Fruit fly (Drosophila melanogaster) whole organism, embryonic: ENCODE data around the gene Cys.

Source experiments
- Bdp1 ChIP-seq: fragments of 200-800 bp; sonication (Bioruptor generic); optimal IDR thresholded peaks from 3 replicates; lab custom pipeline; 2016; ENCODE audit warnings: missing biosample characterization, missing genetic modification characterization
- CG10654 ChIP-seq: fragments of 200-800 bp; sonication (Bioruptor generic); optimal IDR thresholded peaks from 2 replicates; lab custom pipeline; 2016; ENCODE audit warnings: missing biosample characterization, missing genetic modification characterization
- CG11456 ChIP-seq: fragments of 200-800 bp; sonication (Bioruptor generic); IDR thresholded peaks from 3 replicates; pipeline ENCODE4 v1.3.6; 2022; ENCODE audit warnings: missing biosample characterization, missing genetic modification characterization
- CG12104 ChIP-seq: fragments of 200-800 bp; sonication (Bioruptor generic); optimal IDR thresholded peaks from 3 replicates; lab custom pipeline; 2016; ENCODE audit warnings: missing biosample characterization, missing genetic modification characterization
- CG15696 ChIP-seq: fragments of 200-800 bp; sonication (Bioruptor generic); optimal IDR thresholded peaks from 2 replicates; lab custom pipeline; 2019; ENCODE audit warnings: missing biosample characterization, mild to moderate bottlenecking, missing genetic modification characterization, moderate library complexity
- CG1603 ChIP-seq: fragments of 200-800 bp; sonication (Bioruptor generic); optimal IDR thresholded peaks from 2 replicates; lab custom pipeline; 2019; ENCODE audit warnings: missing biosample characterization, mild to moderate bottlenecking, missing genetic modification characterization, moderate library complexity
- CG17385 ChIP-seq: fragments of 200-800 bp; sonication (Bioruptor generic); optimal IDR thresholded peaks from 3 replicates; lab custom pipeline; 2018; ENCODE audit warnings: missing biosample characterization, mild to moderate bottlenecking, missing genetic modification characterization
- CG1792 ChIP-seq: fragments of 200-800 bp; sonication (Bioruptor generic); optimal IDR thresholded peaks from 2 replicates; lab custom pipeline; 2016; ENCODE audit warnings: missing biosample characterization, missing genetic modification characterization
- CG18262 ChIP-seq: fragments of 200-800 bp; optimal IDR thresholded peaks from 3 replicates; lab custom pipeline; 2019; ENCODE audit warnings: missing biosample characterization, mild to moderate bottlenecking, missing genetic modification characterization, moderate library complexity
- CG18764 ChIP-seq: fragments of 200-800 bp; sonication (Bioruptor generic); optimal IDR thresholded peaks from 3 replicates; lab custom pipeline; 2016; ENCODE audit warnings: missing biosample characterization, missing genetic modification characterization
- CG2116 ChIP-seq: fragments of 200-800 bp; sonication (Bioruptor generic); optimal IDR thresholded peaks from 3 replicates; lab custom pipeline; 2018; ENCODE audit warnings: missing biosample characterization, mild to moderate bottlenecking, missing genetic modification characterization
- CG2199 ChIP-seq: fragments of 200-800 bp; sonication (Bioruptor generic); IDR thresholded peaks from 3 replicates; pipeline ENCODE4 v1.3.6; 2022; ENCODE audit warnings: missing biosample characterization, missing genetic modification characterization
- CG30020 ChIP-seq: fragments of 200-800 bp; optimal IDR thresholded peaks from 2 replicates; lab custom pipeline; 2019; ENCODE audit warnings: missing biosample characterization, mild to moderate bottlenecking, missing genetic modification characterization, moderate library complexity
- CG32532 ChIP-seq: fragments of 200-800 bp; sonication (Bioruptor generic); IDR thresholded peaks from 2 replicates; pipeline ENCODE4 v1.3.6; 2022; ENCODE audit warnings: missing biosample characterization, missing genetic modification characterization
- CG32772 ChIP-seq: fragments of 200-800 bp; sonication (Bioruptor generic); IDR thresholded peaks from 2 replicates; pipeline ENCODE4 v1.3.6; 2022; ENCODE audit warnings: missing biosample characterization, missing genetic modification characterization
- CG3726 ChIP-seq: fragments of 200-800 bp; sonication (Bioruptor generic); IDR thresholded peaks from 3 replicates; pipeline ENCODE4, ENCODE4 v1.3.6; 2022; ENCODE audit warnings: missing biosample characterization, missing genetic modification characterization
- CG42726 ChIP-seq: fragments of 200-800 bp; sonication (Bioruptor generic); IDR thresholded peaks from 2 replicates; pipeline ENCODE4 v1.3.6; 2022; ENCODE audit warnings: missing biosample characterization, missing genetic modification characterization; ENCODE audit not compliant: partially characterized antibody
- CG4424 ChIP-seq: fragments of 200-800 bp; sonication (Bioruptor generic); optimal IDR thresholded peaks from 3 replicates; lab custom pipeline; 2016; ENCODE audit warnings: missing biosample characterization, missing genetic modification characterization
- CG4707 ChIP-seq: fragments of 200-800 bp; sonication (Bioruptor generic); optimal IDR thresholded peaks from 2 replicates; lab custom pipeline; 2018; ENCODE audit warnings: missing biosample characterization, mild to moderate bottlenecking, missing genetic modification characterization, moderate library complexity
- CG4730 ChIP-seq: fragments of 200-800 bp; sonication (Bioruptor generic); IDR thresholded peaks from 2 replicates; pipeline ENCODE4 v1.3.6; 2022; ENCODE audit warnings: missing biosample characterization, missing genetic modification characterization
- CG6689 ChIP-seq: fragments of 200-800 bp; sonication (Bioruptor generic); IDR thresholded peaks from 2 replicates; pipeline ENCODE4 v1.3.6; 2022; ENCODE audit warnings: missing biosample characterization, missing genetic modification characterization
- CG7271 ChIP-seq: fragments of 200-800 bp; sonication (Bioruptor generic); optimal IDR thresholded peaks from 2 replicates; lab custom pipeline; 2018; ENCODE audit warnings: missing biosample characterization, mild to moderate bottlenecking, missing genetic modification characterization, moderate library complexity
- CG7556 ChIP-seq: fragments of 200-800 bp; sonication (Bioruptor generic); optimal IDR thresholded peaks from 2 replicates; lab custom pipeline; 2017; ENCODE audit warnings: missing biosample characterization, mild to moderate bottlenecking, missing genetic modification characterization
- CG7786 ChIP-seq: fragments of 200-800 bp; sonication (Bioruptor generic); optimal IDR thresholded peaks from 2 replicates; lab custom pipeline; 2016; ENCODE audit warnings: missing biosample characterization, missing genetic modification characterization
- Dip2 ChIP-seq: fragments of 200-800 bp; sonication (Bioruptor generic); IDR thresholded peaks from 2 replicates; pipeline ENCODE4 v1.3.6; 2022; ENCODE audit warnings: missing biosample characterization, missing genetic modification characterization
- Dp ChIP-seq: fragments of 200-800 bp; sonication (Bioruptor generic); optimal IDR thresholded peaks from 2 replicates; lab custom pipeline; 2018; ENCODE audit warnings: missing biosample characterization, mild to moderate bottlenecking, missing genetic modification characterization, moderate library complexity
- Drgx ChIP-seq: fragments of 200-800 bp; sonication (Bioruptor generic); IDR thresholded peaks from 2 replicates; pipeline ENCODE4 v1.3.6; 2022; ENCODE audit warnings: missing biosample characterization, missing genetic modification characterization
- E2f1 ChIP-seq: fragments of 200-800 bp; sonication (Bioruptor generic); IDR thresholded peaks from 2 replicates; pipeline ENCODE4 v1.3.6; 2022; ENCODE audit warnings: missing biosample characterization, missing genetic modification characterization
- Eip74EF ChIP-seq, 2 experiments: fragments of 200-800 bp in 1 of 2; fragments of >200 bp in 1 of 2; sonication (Bioruptor generic) in 1 of 2; optimal IDR thresholded peaks; 2 replicates each; lab custom pipeline; 2017 to 2019; ENCODE audit warnings: missing biosample characterization in 2 of 2, missing genetic modification characterization in 2 of 2, mild to moderate bottlenecking in 1 of 2, moderate library complexity in 1 of 2
- Fer1 ChIP-seq: fragments of 200-800 bp; sonication (Bioruptor generic); optimal IDR thresholded peaks from 2 replicates; lab custom pipeline; 2017; ENCODE audit warnings: missing biosample characterization, mild to moderate bottlenecking, missing genetic modification characterization
- Gug ChIP-seq: fragments of 200-800 bp; sonication (Bioruptor generic); IDR thresholded peaks from 4 replicates; pipeline ENCODE4 v1.3.6; 2022; ENCODE audit warnings: missing biosample characterization, missing genetic modification characterization
- Hey ChIP-seq: fragments of 200-800 bp; sonication (Bioruptor generic); optimal IDR thresholded peaks from 3 replicates; lab custom pipeline; 2018; ENCODE audit warnings: missing biosample characterization, mild to moderate bottlenecking, missing genetic modification characterization
- Hmr ChIP-seq: fragments of 200-800 bp; sonication (Bioruptor generic); optimal IDR thresholded peaks from 3 replicates; lab custom pipeline; 2017; ENCODE audit warnings: mild to moderate bottlenecking, missing biosample characterization, missing genetic modification reagents, missing genetic modification characterization
- Lim3 ChIP-seq: fragments of 200-800 bp; sonication (Bioruptor generic); IDR thresholded peaks from 2 replicates; pipeline ENCODE4 v1.3.6; 2022; ENCODE audit warnings: missing biosample characterization, missing genetic modification characterization
- Scr ChIP-seq: fragments of 200-800 bp; sonication (Bioruptor generic); IDR thresholded peaks from 2 replicates; pipeline ENCODE4 v1.3.6; 2022; ENCODE audit warnings: missing biosample characterization, missing genetic modification characterization; ENCODE audit not compliant: partially characterized antibody
- Six4 ChIP-seq: fragments of 200-800 bp; sonication (Bioruptor generic); optimal IDR thresholded peaks from 2 replicates; lab custom pipeline; 2016; ENCODE audit warnings: missing biosample characterization, missing genetic modification characterization
- Sox102F ChIP-seq: fragments of 200-800 bp; sonication (Bioruptor generic); optimal IDR thresholded peaks from 2 replicates; lab custom pipeline; 2018; ENCODE audit warnings: missing biosample characterization, mild to moderate bottlenecking, missing genetic modification characterization, moderate library complexity
- ase ChIP-seq: fragments of 200-800 bp; sonication (Bioruptor generic); IDR thresholded peaks from 3 replicates; pipeline ENCODE4 v1.3.6; 2022; ENCODE audit warnings: missing biosample characterization, missing genetic modification characterization
- bab2 ChIP-seq: fragments of 200-800 bp; sonication (Bioruptor generic); optimal IDR thresholded peaks from 2 replicates; lab custom pipeline; 2016; ENCODE audit warnings: missing biosample characterization, missing genetic modification characterization
- crol ChIP-seq: fragments of 200-800 bp; sonication (Bioruptor generic); IDR thresholded peaks from 2 replicates; pipeline ENCODE4 v1.3.6; 2022; ENCODE audit warnings: missing biosample characterization, missing genetic modification characterization
- dati ChIP-seq: fragments of 200-800 bp; sonication (Bioruptor generic); IDR thresholded peaks from 2 replicates; pipeline ENCODE4 v1.3.6; 2022; ENCODE audit warnings: missing biosample characterization, missing genetic modification characterization
- esg ChIP-seq: fragments of 200-800 bp; sonication (Bioruptor generic); conservative IDR thresholded peaks from 2 replicates; pipeline ENCODE4 v1.3.6; 2022; ENCODE audit warnings: missing biosample characterization, missing genetic modification characterization
- nerfin-1 ChIP-seq: fragments of 200-800 bp; sonication (Bioruptor generic); optimal IDR thresholded peaks from 3 replicates; lab custom pipeline; 2019; ENCODE audit warnings: missing biosample characterization, mild to moderate bottlenecking, missing genetic modification characterization, moderate library complexity
- oc ChIP-seq: fragments of 200-800 bp; sonication (Bioruptor generic); optimal IDR thresholded peaks from 2 replicates; lab custom pipeline; 2018; ENCODE audit warnings: missing biosample characterization, mild to moderate bottlenecking, missing genetic modification characterization, moderate library complexity
- otp ChIP-seq: fragments of 200-800 bp; sonication (Bioruptor generic); IDR thresholded peaks from 3 replicates; pipeline ENCODE4, ENCODE4 v1.3.6; 2022; ENCODE audit warnings: missing biosample characterization, missing genetic modification characterization
- schlank ChIP-seq: fragments of 200-800 bp; sonication (Bioruptor generic); optimal IDR thresholded peaks from 2 replicates; lab custom pipeline; 2018; ENCODE audit warnings: missing biosample characterization, mild to moderate bottlenecking, missing genetic modification characterization
- slp2 ChIP-seq: fragments of 200-800 bp; sonication (Bioruptor generic); optimal IDR thresholded peaks from 2 replicates; lab custom pipeline; 2016; ENCODE audit warnings: missing biosample characterization, missing genetic modification characterization
- sna ChIP-seq: fragments of 200-800 bp; sonication (Bioruptor generic); IDR thresholded peaks from 2 replicates; pipeline ENCODE4 v1.3.6; 2022; ENCODE audit warnings: missing biosample characterization, missing genetic modification characterization; ENCODE audit not compliant: partially characterized antibody
- stwl ChIP-seq: fragments of 200-800 bp; sonication (Bioruptor generic); optimal IDR thresholded peaks from 3 replicates; lab custom pipeline; 2018; ENCODE audit warnings: missing biosample characterization, mild to moderate bottlenecking, missing genetic modification characterization, moderate library complexity

The Cys gene

DNA sequence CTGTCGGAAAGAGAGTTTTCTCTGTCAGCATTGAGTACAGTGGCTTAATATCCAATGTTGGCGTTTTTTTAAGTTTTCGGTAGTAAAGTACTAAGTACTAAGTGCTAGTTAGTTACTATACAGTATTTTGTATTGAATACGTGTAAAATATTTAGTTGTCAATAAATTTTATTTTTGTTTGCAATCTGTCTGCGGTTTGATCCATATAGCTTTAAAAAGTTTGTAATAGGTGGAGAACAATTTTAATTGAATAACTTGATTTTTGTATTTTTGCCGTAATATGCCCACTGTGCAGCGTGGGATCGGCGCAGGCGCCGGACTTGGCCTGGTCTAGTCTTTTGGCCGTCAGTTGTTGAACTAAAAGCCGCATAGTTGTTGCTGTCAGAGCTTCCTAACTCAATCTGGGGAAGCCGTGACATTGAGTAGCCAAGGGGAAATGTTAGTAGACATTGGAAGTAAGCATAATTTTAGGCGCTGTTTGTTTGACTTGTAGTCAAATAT lies 11.0 kb downstream of the Cys start (continued):
- TF ChIP-seq CG32532 (peak; percentile 89), Lim3 (GFP tag; lab: Robert Waterston, UW) (peak; percentile 64), Eip74EF (GFP tag; optimal IDR thresholded peaks at IDR 0.05; lab: Kevin White, UChicago) (peak in 1 of 2 experiments; percentile 96), CG1792 (GFP tag; lab: Kevin White, UChicago) (peak; percentile 83), CG10654 (GFP tag; lab: Kevin White, UChicago) (peak; percentile 84), CG4424 (GFP tag; lab: Kevin White, UChicago) (peak; percentile 89), CG12104 (GFP tag; lab: Kevin White, UChicago) (peak; percentile 91), CG7556 (peak; percentile 97), CG30020 (tag; lab: Kevin White, UChicago) (peak; percentile 48), CG18764 (GFP tag; lab: Kevin White, UChicago) (peak; percentile 78), CG15696 (peak; percentile 55), Six4 (GFP tag; lab: Kevin White, UChicago) (peak; percentile 90), CG4730 (GFP tag; lab: Robert Waterston, UW) (peak; percentile 78), CG7786 (GFP tag; lab: Kevin White, UChicago) (peak; percentile 90), CG6689 (GFP tag; lab: Robert Waterston, UW) (peak; percentile 85), CG7271 (no peak), slp2 (GFP tag; lab: Kevin White, UChicago) (peak; percentile 83), Fer1 (GFP tag; lab: Kevin White, UChicago) (peak; percentile 97), Dip2 (GFP tag; lab: Robert Waterston, UW) (peak; percentile 57; the same call in 1 of the 2 replicates), CG11456 (GFP tag; lab: Robert Waterston, UW) (peak; percentile 83), oc (tag; lab: Kevin White, UChicago) (peak; percentile 88), schlank (tag; lab: Kevin White, UChicago) (peak; percentile 79), bab2 (GFP tag; lab: Kevin White, UChicago) (peak; percentile 75), stwl (tag; lab: Kevin White, UChicago) (no peak), CG2116 (GFP tag; lab: Kevin White, UChicago) (peak; percentile 60), CG3726 (peak; percentile 65; the same call in 2 of the 3 replicates), esg (GFP tag; lab: Robert Waterston, UW) (peak; percentile 82), CG1603 (tag; lab: Kevin White, UChicago) (peak; percentile 69), Drgx (GFP tag; lab: Robert Waterston, UW) (peak; percentile 79), CG18262 (tag; lab: Kevin White, UChicago) (peak; percentile 91), Bdp1 (GFP tag; lab: Kevin White, UChicago) (peak; percentile 69), CG4707 (GFP tag; lab: Kevin White, UChicago) (peak; percentile 86), nerfin-1 (tag; lab: Kevin White, UChicago) (peak; percentile 91), CG32772 (peak; percentile 71)

DNA sequence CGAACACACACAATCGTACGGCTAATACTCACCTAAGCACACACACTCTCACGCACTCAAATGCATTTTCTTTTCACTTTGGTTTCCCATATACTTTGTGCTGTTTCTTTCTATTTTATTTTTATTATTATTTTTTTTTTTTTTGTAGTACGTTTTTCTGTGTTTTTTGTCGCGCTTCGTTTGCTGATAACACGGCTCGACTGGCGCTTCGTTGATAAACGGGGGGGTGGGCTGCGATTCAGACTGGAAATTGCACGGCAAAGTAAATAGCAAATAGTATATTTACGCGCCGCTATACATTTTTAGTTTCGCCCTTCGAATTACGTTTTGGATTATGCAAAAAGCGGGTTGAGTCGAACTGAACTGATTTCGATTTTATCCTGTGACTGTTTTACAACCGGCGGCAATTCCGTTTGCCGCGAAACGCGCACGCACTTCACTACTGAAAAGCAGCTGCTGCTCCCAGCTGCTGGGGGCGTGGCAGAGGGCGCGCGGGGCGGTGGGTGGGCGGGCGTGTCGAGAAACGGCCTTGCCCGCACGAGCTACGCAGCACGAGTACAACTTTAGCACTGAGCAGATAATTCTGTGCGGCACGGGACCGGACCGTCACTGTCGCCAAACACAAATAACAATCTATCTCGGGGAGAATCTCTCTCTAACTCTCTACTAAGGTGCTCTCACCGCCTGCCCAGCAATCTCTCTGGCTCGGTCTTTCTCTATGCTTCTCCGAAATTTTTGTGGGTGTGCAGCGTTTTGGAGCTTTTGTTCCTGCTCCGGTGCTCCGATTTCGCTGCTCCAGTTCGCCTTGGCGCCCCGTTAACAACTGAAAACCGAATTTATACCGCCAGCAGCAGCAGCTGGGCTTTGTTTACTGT lies 11.7 kb downstream of the Cys start, which contains the start of gene Pde6:
TSS of gene Pde6 (minus strand) at position 825 of the 875 bp plus-strand sequence.
- TF ChIP-seq Sox102F (GFP tag; lab: Kevin White, UChicago), result no peak
- no peak for TF ChIP-seq CG17385 (GFP tag; lab: Kevin White, UChicago)
- TF ChIP-seq Scr (GFP tag; lab: Robert Waterston, UW), result 0 out of 2 replicates have a peak, but pooled peaks have one; percentile 20
- TF ChIP-seq Gug (GFP tag; lab: Robert Waterston, UW), result peak; percentile 19; the same call in 1 of the 4 replicates
- TF ChIP-seq CG2199 (GFP tag; lab: Robert Waterston, UW), result peak; percentile 43; the same call in 1 of the 3 replicates
- no peak for TF ChIP-seq Hmr (GFP tag; lab: Kevin White, UChicago)
- peak; percentile 92 for TF ChIP-seq crol
- TF ChIP-seq sna (GFP tag; lab: Robert Waterston, UW), result no peak
- TF ChIP-seq ase (GFP tag; lab: Robert Waterston, UW), result no peak
- TF ChIP-seq Hey, result peak; percentile 1
- TF ChIP-seq CG42726 (GFP tag; lab: Robert Waterston, UW), result peak; percentile 59
- peak; percentile 46; the same call in 1 of the 2 replicates for TF ChIP-seq E2f1 (GFP tag; lab: Robert Waterston, UW)
- no peak for TF ChIP-seq otp
- TF ChIP-seq Dp (GFP tag; lab: Kevin White, UChicago), result no peak
- TF ChIP-seq dati (GFP tag; lab: Robert Waterston, UW), result no peak
